Worm (Caenorhabditis elegans) whole organism, early embryonic: ENCODE measurements around the gene try-12.
"Not testable (repeated sequence)": the region's sequence is repeated elsewhere in the genome, so short reads cannot be mapped to it uniquely, and the experiment has no call there.

Source experiments
- B0310.2 ChIP-seq: sonication (generic microtip); optimal IDR thresholded peaks from 2 replicates; lab custom pipeline; 2016; ENCODE audit warnings: mild to moderate bottlenecking, missing genetic modification characterization, missing compliant biosample characterization
- F13C5.2 ChIP-seq: sonication (generic microtip); optimal IDR thresholded peaks from 2 replicates; lab custom pipeline; 2017; ENCODE audit warnings: mild to moderate bottlenecking, missing genetic modification characterization, inconsistent platforms, missing compliant biosample characterization
- aly-1 ChIP-seq: sonication (generic microtip); optimal IDR thresholded peaks from 2 replicates; lab custom pipeline; 2016; ENCODE audit warnings: missing genetic modification characterization, missing compliant biosample characterization
- ama-1 ChIP-seq: fragments of 150-350 bp; optimal IDR thresholded peaks from 2 replicates; lab custom pipeline; 2014
- ceh-13 ChIP-seq: fragments of 200-800 bp; sonication (Bioruptor generic); optimal IDR thresholded peaks from 2 replicates; lab custom pipeline; 2018; ENCODE audit warnings: mild to moderate bottlenecking, missing genetic modification characterization, missing compliant biosample characterization
- ceh-36 ChIP-seq: sonication (generic microtip); optimal IDR thresholded peaks from 2 replicates; lab custom pipeline; 2016; ENCODE audit warnings: missing genetic modification characterization, inconsistent platforms, missing compliant biosample characterization
- ets-7 ChIP-seq: sonication (generic microtip); optimal IDR thresholded peaks from 2 replicates; lab custom pipeline; 2016; ENCODE audit warnings: missing genotype, missing genetic modification characterization, missing compliant biosample characterization
- flt-1 ChIP-seq: fragments of 200-800 bp; sonication (Bioruptor generic); IDR thresholded peaks from 2 replicates; pipeline ENCODE4 v1.3.6; 2022; ENCODE audit warnings: missing genetic modification characterization, missing compliant biosample characterization
- hmbx-1 ChIP-seq: sonication (generic microtip); optimal IDR thresholded peaks from 2 replicates; lab custom pipeline; 2016; ENCODE audit warnings: mild to moderate bottlenecking, missing genetic modification characterization, missing compliant biosample characterization
- hmg-4 ChIP-seq: fragments of 200-800 bp; sonication (Bioruptor generic); optimal IDR thresholded peaks from 2 replicates; lab custom pipeline; 2018; ENCODE audit warnings: mild to moderate bottlenecking, missing genetic modification characterization, missing compliant biosample characterization
- hnd-1 ChIP-seq: sonication (generic microtip); optimal IDR thresholded peaks from 2 replicates; lab custom pipeline; 2016; ENCODE audit warnings: missing genetic modification characterization, missing compliant biosample characterization
- pes-1 ChIP-seq: fragments of 200-800 bp; sonication (Bioruptor generic); IDR thresholded peaks from 2 replicates; pipeline ENCODE4 v1.3.6; 2022; ENCODE audit warnings: missing genetic modification reagents, missing genetic modification characterization, missing compliant biosample characterization
- scrt-1 ChIP-seq: fragments of 200-800 bp; sonication (Bioruptor generic); IDR thresholded peaks from 2 replicates; pipeline ENCODE4 v1.3.6; 2022; ENCODE audit warnings: missing genetic modification characterization, missing compliant biosample characterization
- sea-1 ChIP-seq: fragments of 200-800 bp; sonication (Bioruptor generic); conservative IDR thresholded peaks from 2 replicates; pipeline ENCODE4 v1.3.6; 2022; ENCODE audit warnings: missing genetic modification characterization, missing compliant biosample characterization
- tbx-11 ChIP-seq: fragments of 200-800 bp; sonication (Bioruptor generic); IDR thresholded peaks from 2 replicates; pipeline ENCODE4 v1.3.6; 2022; ENCODE audit warnings: missing genetic modification characterization, missing compliant biosample characterization
- tbx-37 ChIP-seq: fragments of 200-800 bp; sonication (Bioruptor generic); conservative IDR thresholded peaks from 2 replicates; pipeline ENCODE4 v1.3.6; 2022; ENCODE audit warnings: missing genetic modification reagents, missing genetic modification characterization, missing compliant biosample characterization
- tra-4 ChIP-seq: sonication (generic microtip); optimal IDR thresholded peaks from 2 replicates; lab custom pipeline; 2017; ENCODE audit warnings: missing genetic modification characterization, missing compliant biosample characterization

The try-12 gene

DNA sequence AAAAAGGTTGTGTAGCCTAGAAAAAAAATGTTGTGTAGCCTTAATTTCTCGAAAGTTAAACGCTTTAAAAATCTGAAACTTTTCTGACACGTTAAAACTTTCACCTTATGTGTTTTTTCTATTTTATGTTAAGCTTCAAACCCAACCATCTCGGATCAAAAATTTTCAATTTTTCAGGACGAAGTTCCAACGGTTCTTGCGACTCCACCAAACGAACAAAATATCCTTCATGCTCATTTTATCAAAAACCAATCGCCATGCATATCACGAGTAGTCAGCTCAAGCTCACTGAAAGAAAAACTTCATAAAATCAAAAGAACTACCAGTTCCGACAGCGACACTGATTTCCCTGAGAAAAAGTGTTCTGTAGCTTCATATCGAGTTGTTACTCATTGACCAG, 12.6 kb upstream of the try-12 start:
- TF ChIP-seq tra-4 (tag; lab: Kevin White, UChicago) (no peak), sea-1 (GFP tag; lab: Robert Waterston, UW) (no peak), ceh-36 (tag; lab: Kevin White, UChicago) (no peak), ceh-13 (GFP tag; lab: Kevin White, UChicago) (no peak), hmg-4 (no peak), scrt-1 (GFP tag; lab: Robert Waterston, UW) (no peak), tbx-37 (GFP tag; lab: Robert Waterston, UW) (no peak), aly-1 (tag; lab: Kevin White, UChicago) (no peak), hnd-1 (tag; lab: Kevin White, UChicago) (no peak), B0310.2 (tag; lab: Kevin White, UChicago) (no peak), hmbx-1 (no peak), ets-7 (tag; lab: Kevin White, UChicago) (no peak), flt-1 (no peak), pes-1 (GFP tag; lab: Robert Waterston, UW) (no peak), ama-1 (lab: Kevin White, UChicago) (no peak)

DNA sequence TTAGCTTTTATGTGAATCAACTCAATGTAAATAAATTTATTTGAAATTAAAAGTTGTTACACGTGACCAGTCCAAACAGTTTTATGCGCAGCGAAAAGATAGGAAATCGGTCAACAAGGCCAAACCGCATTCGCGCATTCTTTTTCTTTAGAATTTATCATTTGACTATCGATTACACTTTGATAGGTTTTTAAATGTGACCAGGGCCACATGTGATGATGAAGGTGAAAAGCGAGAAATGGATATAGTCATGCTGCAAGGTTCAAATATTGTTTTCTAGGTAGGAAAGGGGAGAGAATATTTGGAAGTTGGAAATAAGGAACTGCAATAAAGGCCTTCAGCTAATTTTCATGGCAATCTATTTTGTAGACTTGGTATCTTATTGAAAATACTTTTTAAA, 12.2 kb upstream of the try-12 start:
- TF ChIP-seq hmbx-1 (no peak), F13C5.2 (tag; lab: Kevin White, UChicago) (no peak), sea-1 (GFP tag; lab: Robert Waterston, UW) (no peak), tbx-37 (GFP tag; lab: Robert Waterston, UW) (no peak), scrt-1 (GFP tag; lab: Robert Waterston, UW) (no peak), tra-4 (tag; lab: Kevin White, UChicago) (no peak), pes-1 (GFP tag; lab: Robert Waterston, UW) (no peak), tbx-11 (GFP tag; lab: Robert Waterston, UW) (no peak), B0310.2 (tag; lab: Kevin White, UChicago) (no peak), ama-1 (lab: Kevin White, UChicago) (no peak), hmg-4 (no peak)

DNA sequence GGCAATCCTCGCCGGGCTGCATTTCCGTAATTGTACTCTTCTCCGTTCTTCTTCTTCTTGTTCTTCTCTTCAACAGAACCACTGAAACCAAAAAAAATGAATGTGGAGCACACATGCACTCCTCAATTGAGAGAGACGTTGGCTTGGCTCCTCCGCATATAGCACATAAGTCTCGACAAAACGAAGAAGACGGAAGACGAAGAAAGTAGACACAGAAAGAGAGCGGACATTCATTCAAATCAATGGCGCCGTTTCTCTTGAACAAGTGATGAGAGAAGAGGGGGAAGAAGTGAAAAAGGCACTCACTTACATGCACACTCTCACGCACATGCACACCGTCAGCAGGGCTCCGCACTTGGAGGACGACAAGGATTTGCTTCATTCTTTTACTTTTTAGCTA, 11.6 kb upstream of the try-12 start, which contains the start of gene F25E5.9:
Gene F25E5.9, minus strand, starts transcription at position 382 of the 400 bp plus-strand sequence.
- no peak for TF ChIP-seq hmbx-1
- TF ChIP-seq flt-1 = no peak
- no peak for TF ChIP-seq B0310.2 (tag; lab: Kevin White, UChicago)
- TF ChIP-seq pes-1 (GFP tag; lab: Robert Waterston, UW) = no peak
- TF ChIP-seq hnd-1 (tag; lab: Kevin White, UChicago) = no peak
- TF ChIP-seq ceh-13 (GFP tag; lab: Kevin White, UChicago) = no peak
- TF ChIP-seq tbx-37 (GFP tag; lab: Robert Waterston, UW) = no peak

DNA sequence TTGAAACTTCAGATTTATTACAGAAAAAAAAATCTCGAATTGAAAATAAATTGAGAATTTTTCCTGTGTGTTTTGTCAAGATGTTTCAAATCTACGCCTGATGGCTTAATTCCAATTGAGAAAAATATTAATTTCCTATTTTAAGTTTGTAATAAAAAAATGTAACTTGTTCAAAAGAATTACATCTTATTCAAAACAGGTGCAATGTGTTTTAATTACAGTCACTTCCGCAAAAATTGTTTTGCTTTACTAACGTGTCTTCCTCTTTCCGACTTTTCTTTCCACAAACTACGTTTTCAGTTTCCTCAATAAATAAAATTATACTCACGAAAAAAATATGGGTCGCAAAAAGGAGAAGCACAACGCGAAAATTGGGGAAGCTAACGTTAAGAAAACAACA, 11.2 kb upstream of the try-12 start, which contains the start of gene F25E5.16:
Gene F25E5.16, plus strand, starts transcription at position 301 of the 400 bp plus-strand sequence.
- TF ChIP-seq hnd-1 (tag; lab: Kevin White, UChicago) (no peak), flt-1 (no peak), hmbx-1 (no peak), tra-4 (tag; lab: Kevin White, UChicago) (no peak), tbx-37 (GFP tag; lab: Robert Waterston, UW) (no peak), sea-1 (GFP tag; lab: Robert Waterston, UW) (no peak)

DNA sequence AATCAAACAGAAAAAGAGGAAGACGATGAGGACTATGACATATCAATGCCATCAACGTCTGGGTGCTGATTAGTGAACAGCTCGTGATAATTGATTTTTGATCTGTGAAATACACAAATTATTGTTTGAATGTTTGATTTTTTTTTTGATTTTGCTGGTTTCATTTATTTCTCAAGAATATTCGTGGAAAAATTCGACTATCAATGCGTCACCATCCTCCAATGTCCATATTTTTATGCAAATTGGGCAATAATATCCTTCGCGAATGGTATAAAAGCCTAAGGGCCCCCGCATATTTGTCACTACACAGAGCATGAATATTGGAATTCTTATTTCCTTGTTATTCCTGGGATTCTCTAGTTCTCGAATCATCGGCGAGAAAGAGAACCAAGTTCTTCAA, 9.3 kb upstream of the try-12 start, which contains the start of gene try-13:
Gene try-13, plus strand, starts transcription at position 301 of the 400 bp plus-strand sequence.
- TF ChIP-seq tra-4 (tag; lab: Kevin White, UChicago) (no peak), pes-1 (GFP tag; lab: Robert Waterston, UW) (no peak), tbx-11 (GFP tag; lab: Robert Waterston, UW) (no peak), aly-1 (tag; lab: Kevin White, UChicago) (no peak), scrt-1 (GFP tag; lab: Robert Waterston, UW) (no peak), sea-1 (GFP tag; lab: Robert Waterston, UW) (no peak), B0310.2 (tag; lab: Kevin White, UChicago) (no peak)

DNA sequence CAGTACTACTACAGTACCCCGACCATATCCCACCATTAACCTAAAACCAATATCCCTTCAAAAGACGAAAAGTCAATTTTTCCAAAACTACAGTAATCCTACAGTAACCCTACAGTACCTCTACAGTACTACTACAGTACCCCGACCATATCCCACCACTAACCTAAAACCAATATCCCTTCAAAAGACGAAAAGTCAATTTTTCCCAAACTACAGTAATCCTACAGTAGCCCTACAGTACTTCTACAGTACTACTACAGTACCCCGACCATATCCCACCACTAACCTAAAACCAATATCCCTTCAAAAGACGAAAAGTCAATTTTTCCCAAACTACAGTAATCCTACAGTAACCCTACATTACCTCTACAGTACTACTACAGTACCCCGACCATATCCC, 5.7 kb upstream of the try-12 start:
- TF ChIP-seq tbx-11 (GFP tag; lab: Robert Waterston, UW) = peak; percentile 68; the same call in 1 of the 2 replicates
- 0 out of 2 replicates have a peak, but pooled peaks have one; percentile 35 for TF ChIP-seq scrt-1 (GFP tag; lab: Robert Waterston, UW)
- peak; percentile 34; the same call in 1 of the 2 replicates for TF ChIP-seq tbx-37 (GFP tag; lab: Robert Waterston, UW)
- peak; percentile 85 for TF ChIP-seq sea-1 (GFP tag; lab: Robert Waterston, UW)

DNA sequence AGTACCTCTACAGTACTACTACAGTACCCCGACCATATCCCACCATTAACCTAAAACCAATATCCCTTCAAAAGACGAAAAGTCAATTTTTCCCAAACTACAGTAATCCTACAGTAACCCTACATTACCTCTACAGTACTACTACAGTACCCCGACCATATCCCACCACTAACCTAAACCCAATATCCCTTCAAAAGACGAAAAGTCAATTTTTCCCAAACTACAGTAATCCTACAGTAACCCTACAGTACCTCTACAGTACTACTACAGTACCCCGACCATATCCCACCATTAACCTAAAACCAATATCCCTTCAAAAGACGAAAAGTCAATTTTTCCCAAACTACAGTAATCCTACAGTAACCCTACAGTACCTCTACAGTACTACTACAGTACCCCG, 4.8 kb upstream of the try-12 start, which contains the start of gene nhr-141:
Gene nhr-141, plus strand, starts transcription at position 331 of the 400 bp plus-strand sequence.
- not testable (repeated sequence) for TF ChIP-seq F13C5.2 (tag; lab: Kevin White, UChicago); ceh-36 (tag; lab: Kevin White, UChicago); tbx-11 (GFP tag; lab: Robert Waterston, UW)

DNA sequence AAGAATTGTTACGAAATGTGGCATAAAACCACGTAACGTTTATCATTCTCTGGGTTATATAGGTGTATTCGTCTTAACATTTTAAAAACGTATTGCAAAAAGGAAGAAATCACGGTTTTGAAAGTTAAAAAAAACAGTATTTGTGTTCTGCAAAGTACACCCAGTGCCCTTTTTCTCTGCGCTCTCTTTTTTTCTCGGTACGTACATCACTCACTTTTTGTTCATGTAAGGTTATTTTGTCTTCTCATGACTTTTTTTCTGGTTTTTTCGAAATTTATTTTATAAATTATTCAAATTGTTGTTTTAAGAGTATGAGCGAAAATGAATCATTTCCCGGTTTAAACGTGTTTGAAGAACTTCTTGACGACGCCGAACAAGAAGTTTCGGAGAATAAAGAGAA, 2.2 kb upstream of the try-12 start, which contains the start of gene F25E5.5:
Gene F25E5.5, plus strand, starts transcription at position 301 of the 400 bp plus-strand sequence.
- no peak for TF ChIP-seq ceh-36 (tag; lab: Kevin White, UChicago)
- TF ChIP-seq F13C5.2 (tag; lab: Kevin White, UChicago) = no peak
- no peak for TF ChIP-seq hmg-4
- TF ChIP-seq tbx-37 (GFP tag; lab: Robert Waterston, UW) = no peak
- no peak for TF ChIP-seq hmbx-1
- TF ChIP-seq tbx-11 (GFP tag; lab: Robert Waterston, UW) = no peak
